Worm (Caenorhabditis elegans) whole organism, L4 larva: ENCODE results near the gene act-1.

Experiments
- F10B5.3 ChIP-seq: sonication (generic microtip); optimal IDR thresholded peaks from 2 replicates; lab custom pipeline; 2016; ENCODE audit warnings: mild to moderate bottlenecking, missing genetic modification characterization, missing compliant biosample characterization
- F44E2.7 ChIP-seq: fragments of 200-800 bp; sonication (Bioruptor generic); IDR thresholded peaks from 2 replicates; pipeline ENCODE4 v2.1.2; 2022; ENCODE audit warnings: missing genetic modification characterization, missing compliant biosample characterization
- R02D3.7 ChIP-seq: fragments of 150-350 bp; sonication (generic microtip); optimal IDR thresholded peaks from 3 replicates; lab custom pipeline; 2014; ENCODE audit warnings: missing biosample characterization, missing genetic modification characterization
- Y48G9A.11 ChIP-seq: fragments of 200-800 bp; sonication (Bioruptor generic); IDR thresholded peaks from 2 replicates; pipeline ENCODE4 v1.3.6; 2022; ENCODE audit warnings: missing genetic modification reagents, missing genetic modification characterization, missing compliant biosample characterization
- Y5F2A.4 ChIP-seq: fragments of 200-800 bp; sonication (Bioruptor generic); optimal IDR thresholded peaks from 2 replicates; lab custom pipeline; 2018; ENCODE audit warnings: mild to moderate bottlenecking, missing genetic modification characterization, missing compliant biosample characterization
- Y75B8A.6 ChIP-seq: fragments of 200-800 bp; sonication (Bioruptor generic); IDR thresholded peaks from 2 replicates; pipeline ENCODE4 v1.3.6; 2022; ENCODE audit warnings: missing genetic modification reagents, missing genetic modification characterization, missing compliant biosample characterization
- aha-1 ChIP-seq: fragments of 150-350 bp; peaks from one replicate; lab custom pipeline; 2014; ENCODE audit warnings: missing biosample characterization, missing genetic modification characterization
- ama-1 ChIP-seq: fragments of 150-350 bp; optimal IDR thresholded peaks from 2 replicates; lab custom pipeline; 2014; ENCODE audit warnings: inconsistent platforms, mixed read lengths
- arid-1 ChIP-seq: fragments of 200-800 bp; sonication (Bioruptor generic); conservative IDR thresholded peaks from 2 replicates; pipeline ENCODE4 v1.3.6; 2022; ENCODE audit warnings: missing genetic modification reagents, missing genetic modification characterization, missing compliant biosample characterization
- ceh-20 ChIP-seq: fragments of 200-800 bp; sonication (Bioruptor generic); IDR thresholded peaks from 2 replicates; pipeline ENCODE4 v1.3.6; 2022; ENCODE audit warnings: missing genetic modification reagents, missing genetic modification characterization, missing compliant biosample characterization
- ceh-32 ChIP-seq: sonication (generic microtip); optimal IDR thresholded peaks from 2 replicates; lab custom pipeline; 2016; ENCODE audit warnings: mild to moderate bottlenecking, missing genetic modification characterization, missing compliant biosample characterization; ENCODE audit not compliant: poor library complexity
- cey-2 ChIP-seq: sonication (generic microtip); optimal IDR thresholded peaks from 3 replicates; lab custom pipeline; 2017; ENCODE audit warnings: missing genetic modification characterization, mild to moderate bottlenecking, missing compliant biosample characterization, antibody characterized with exemption, borderline replicate concordance; ENCODE audit not compliant: insufficient read depth
- ctbp-1 ChIP-seq: fragments of 200-800 bp; sonication (Bioruptor generic); IDR thresholded peaks from 2 replicates; pipeline ENCODE4 v1.3.6; 2022; ENCODE audit warnings: missing genetic modification reagents, missing genetic modification characterization, missing compliant biosample characterization
- daf-16 ChIP-seq, 3 experiments: sonication (generic microtip); optimal IDR thresholded peaks; 2 replicates each; lab custom pipeline; 2016 to 2017; ENCODE audit warnings: missing genetic modification characterization in 3 of 3, missing genetic modification reagents in 3 of 3, mild to moderate bottlenecking in 2 of 3, missing compliant biosample characterization in 2 of 3, missing biosample characterization in 1 of 3, moderate library complexity in 1 of 3
- dmd-6 ChIP-seq: fragments of 200-800 bp; sonication (Bioruptor generic); IDR thresholded peaks from 2 replicates; pipeline ENCODE4 v1.3.6; 2022; ENCODE audit warnings: missing genetic modification reagents, missing genetic modification characterization, missing compliant biosample characterization
- dpl-1 ChIP-seq: fragments of 150-350 bp; optimal IDR thresholded peaks from 2 replicates; lab custom pipeline; 2014; ENCODE audit warnings: missing biosample characterization, missing genetic modification reagents, missing genetic modification characterization
- dve-1 ChIP-seq: sonication (generic microtip); optimal IDR thresholded peaks from 2 replicates; lab custom pipeline; 2017; ENCODE audit warnings: antibody characterized with exemption, mild to moderate bottlenecking, missing genetic modification characterization, missing compliant biosample characterization; ENCODE audit not compliant: insufficient read depth
- egl-27 ChIP-seq: sonication (generic microtip); optimal IDR thresholded peaks from 3 replicates; lab custom pipeline; 2017; ENCODE audit warnings: missing biosample characterization, missing genetic modification reagents, missing genetic modification characterization
- fkh-10 ChIP-seq: fragments of 150-350 bp; optimal IDR thresholded peaks from 2 replicates; lab custom pipeline; 2014; ENCODE audit warnings: missing biosample characterization, missing genetic modification reagents, missing genetic modification characterization
- hlh-11 ChIP-seq: fragments of 200-800 bp; sonication (Bioruptor generic); optimal IDR thresholded peaks from 2 replicates; lab custom pipeline; 2018; ENCODE audit warnings: mild to moderate bottlenecking, missing genetic modification characterization, missing compliant biosample characterization
- hlh-30 ChIP-seq: sonication (generic microtip); optimal IDR thresholded peaks from 2 replicates; lab custom pipeline; 2017; ENCODE audit warnings: antibody characterized with exemption, mild to moderate bottlenecking, missing genetic modification characterization, missing compliant biosample characterization; ENCODE audit not compliant: insufficient read depth
- hmg-1.1 ChIP-seq: fragments of 200-800 bp; sonication (Bioruptor generic); IDR thresholded peaks from 2 replicates; pipeline ENCODE4 v1.3.6; 2022; ENCODE audit warnings: missing genetic modification reagents, missing genetic modification characterization, missing compliant biosample characterization
- lin-29 ChIP-seq: fragments of 200-800 bp; sonication (Bioruptor generic); IDR thresholded peaks from 2 replicates; pipeline ENCODE4 v1.3.6; 2022; ENCODE audit warnings: missing genetic modification reagents, missing genetic modification characterization, missing compliant biosample characterization
- lin-38 ChIP-seq: fragments of 200-800 bp; sonication (Bioruptor generic); IDR thresholded peaks from 2 replicates; pipeline ENCODE4 v1.3.6; 2022; ENCODE audit warnings: missing genetic modification reagents, missing genetic modification characterization, missing compliant biosample characterization
- lsy-2 ChIP-seq, 2 experiments: fragments of 150-350 bp in 1 of 2; sonication (generic microtip) in 1 of 2; optimal IDR thresholded peaks; 2 replicates each; lab custom pipeline; 2014 to 2017; ENCODE audit warnings: missing biosample characterization in 2 of 2, missing genetic modification characterization in 2 of 2
- madf-9 ChIP-seq: fragments of 200-800 bp; sonication (Bioruptor generic); conservative IDR thresholded peaks from 2 replicates; pipeline ENCODE4 v1.3.6; 2022; ENCODE audit warnings: missing genetic modification reagents, missing genetic modification characterization, missing compliant biosample characterization
- nhr-11 ChIP-seq: fragments of 150-350 bp; optimal IDR thresholded peaks from 2 replicates; lab custom pipeline; 2014; ENCODE audit warnings: missing biosample characterization, missing genetic modification characterization
- nhr-28 ChIP-seq: fragments of 150-350 bp; optimal IDR thresholded peaks from 2 replicates; lab custom pipeline; 2014; ENCODE audit warnings: missing biosample characterization, missing genetic modification characterization
- nhr-6 ChIP-seq: fragments of 150-350 bp; optimal IDR thresholded peaks from 2 replicates; lab custom pipeline; 2014; ENCODE audit warnings: missing biosample characterization, missing genetic modification characterization
- nhr-77 ChIP-seq: fragments of 150-350 bp; optimal IDR thresholded peaks from 2 replicates; lab custom pipeline; 2014; ENCODE audit warnings: missing biosample characterization, missing genetic modification characterization
- pqm-1 ChIP-seq: sonication (generic microtip); optimal IDR thresholded peaks from 2 replicates; lab custom pipeline; 2017; ENCODE audit warnings: missing biosample characterization, missing genetic modification characterization
- rbr-2 ChIP-seq: sonication (generic microtip); optimal IDR thresholded peaks from 2 replicates; lab custom pipeline; 2016; ENCODE audit warnings: missing genotype, missing genetic modification characterization, missing compliant biosample characterization
- set-16 ChIP-seq: fragments of 200-800 bp; sonication (Bioruptor generic); IDR thresholded peaks from 2 replicates; pipeline ENCODE4 v1.3.6; 2022; ENCODE audit warnings: missing genetic modification reagents, missing genetic modification characterization, missing compliant biosample characterization
- snpc-4 ChIP-seq: fragments of 150-350 bp; optimal IDR thresholded peaks from 2 replicates; lab custom pipeline; 2014; ENCODE audit warnings: missing biosample characterization, missing genetic modification characterization
- tra-1 ChIP-seq: fragments of 200-800 bp; sonication (Bioruptor generic); IDR thresholded peaks from 2 replicates; pipeline ENCODE4 v1.3.6; 2022; ENCODE audit warnings: missing genetic modification reagents, missing genetic modification characterization, missing compliant biosample characterization
- unc-62 ChIP-seq, 3 experiments: fragments of 150-350 bp in 1 of 3; sonication (generic microtip); optimal IDR thresholded peaks in 2 of 3; peaks in 1 of 3; 1 replicate in 1 of 3; 2 replicates in 2 of 3; lab custom pipeline; 2014 to 2017; ENCODE audit warnings: missing biosample characterization in 3 of 3, missing genetic modification characterization in 3 of 3, missing genetic modification reagents in 3 of 3, missing genotype in 1 of 3
- vab-7 ChIP-seq: fragments of 200-800 bp; sonication (Bioruptor generic); IDR thresholded peaks from 2 replicates; pipeline ENCODE4 v1.3.6; 2022; ENCODE audit warnings: missing genetic modification reagents, missing genetic modification characterization, missing compliant biosample characterization
- zag-1 ChIP-seq: fragments of 150-350 bp; optimal IDR thresholded peaks from 2 replicates; lab custom pipeline; 2014; ENCODE audit warnings: missing biosample characterization, missing genetic modification characterization
- zip-2 ChIP-seq: fragments of 150-350 bp; optimal IDR thresholded peaks from 2 replicates; lab custom pipeline; 2014; ENCODE audit warnings: missing biosample characterization, missing genetic modification characterization
- ztf-7 ChIP-seq: fragments of 150-350 bp; optimal IDR thresholded peaks from 2 replicates; lab custom pipeline; 2014; ENCODE audit warnings: missing biosample characterization, missing genetic modification characterization

act-1 gene

DNA sequence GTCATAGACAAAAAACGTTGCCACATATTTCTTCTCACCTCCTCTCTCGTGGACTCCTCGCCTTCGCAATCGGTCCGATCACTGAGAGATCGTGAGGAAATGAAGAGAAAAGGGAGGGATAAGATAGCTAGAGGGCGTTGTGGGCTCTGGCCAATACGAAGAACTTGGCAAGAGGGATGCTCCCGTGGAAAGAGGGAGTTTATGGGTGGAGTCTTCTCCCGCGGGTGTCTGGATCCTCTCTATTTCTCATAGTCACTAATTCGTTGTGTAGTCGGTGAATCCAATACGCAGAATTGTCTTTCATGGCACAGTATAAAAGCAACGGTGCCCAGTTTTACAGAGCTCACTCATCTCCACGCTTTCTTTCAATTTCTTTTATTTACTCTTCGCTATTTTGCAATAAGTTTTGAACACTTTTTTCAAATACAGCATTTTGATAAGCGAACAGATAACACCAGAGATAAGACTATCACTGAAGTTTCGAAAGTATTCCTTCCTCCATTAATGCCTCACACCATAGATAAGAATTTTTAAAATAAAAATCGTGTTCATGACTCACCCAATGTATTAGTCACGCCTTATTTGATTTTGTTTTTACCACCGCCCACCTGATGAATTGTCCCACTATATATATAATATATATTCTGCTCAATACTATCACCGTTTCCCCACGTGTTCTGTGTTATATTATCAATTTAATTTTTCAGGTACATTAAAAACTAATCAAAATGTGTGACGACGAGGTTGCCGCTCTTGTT is at the start of gene act-1:
Gene act-1 (plus strand): TSS at position 708 of the 758 bp plus-strand sequence.
- TF ChIP-seq nhr-11 (tag; lab: Kevin White, UChicago) (peak; percentile 73), rbr-2 (tag; lab: Kevin White, UChicago) (no peak), snpc-4 (no peak), set-16 (GFP tag; lab: Robert Waterston, UW) (0 out of 2 replicates have a peak, but pooled peaks have one; percentile 13), arid-1 (GFP tag; lab: Robert Waterston, UW) (0 out of 2 replicates have a peak, but pooled peaks have one; percentile 4), Y48G9A.11 (GFP tag; lab: Robert Waterston, UW) (no peak), F10B5.3 (tag; lab: Kevin White, UChicago) (no peak), dmd-6 (GFP tag; lab: Robert Waterston, UW) (0 out of 2 replicates have a peak, but pooled peaks have one; percentile 41), ama-1 (lab: Kevin White, UChicago) (peak; percentile 5), dve-1 (tag; lab: Kevin White, UChicago) (peak; percentile 26), hlh-30 (tag; lab: Kevin White, UChicago) (no peak), nhr-28 (tag; lab: Kevin White, UChicago) (peak; percentile 66), daf-16 (GFP tag; optimal IDR thresholded peaks at IDR 0.05; lab: Kevin White, UChicago) (peak in 1 of 2 experiments; percentile 95), daf-16 (tag; optimal IDR thresholded peaks at IDR 0.05; lab: Kevin White, UChicago) (no peak), madf-9 (GFP tag; lab: Robert Waterston, UW) (no peak), hlh-11 (tag; lab: Kevin White, UChicago) (peak; percentile 34), Y5F2A.4 (GFP tag; lab: Kevin White, UChicago) (no peak), ctbp-1 (GFP tag; lab: Robert Waterston, UW) (0 out of 2 replicates have a peak, but pooled peaks have one; percentile 61), nhr-77 (peak; percentile 6), hmg-1.1 (0 out of 2 replicates have a peak, but pooled peaks have one; percentile 33), nhr-6 (tag; lab: Kevin White, UChicago) (no peak), pqm-1 (tag; lab: Kevin White, UChicago) (peak; percentile 95), unc-62 (GFP tag; optimal IDR thresholded peaks at IDR 0.05 in 1 of 2; lab: Kevin White, UChicago) (peak in 1 of 2 experiments; percentile 54), unc-62 (tag; optimal IDR thresholded peaks at IDR 0.05; lab: Kevin White, UChicago) (no peak), lin-29 (GFP tag; lab: Robert Waterston, UW) (no peak)

ce11 chrV:11033241-11033640 is 47.6 kb upstream of the act-1 start:
- TF ChIP-seq dpl-1 (GFP tag; lab: Kevin White, UChicago) = no peak
- no peak for TF ChIP-seq F10B5.3 (tag; lab: Kevin White, UChicago)
- TF ChIP-seq vab-7 (GFP tag; lab: Robert Waterston, UW) = no peak
- TF ChIP-seq lsy-2 (tag; optimal IDR thresholded peaks at IDR 0.05; lab: Kevin White, UChicago) = no peak
- no peak for TF ChIP-seq cey-2 (tag; lab: Kevin White, UChicago)
- no peak for TF ChIP-seq R02D3.7 (tag; lab: Kevin White, UChicago)
- TF ChIP-seq Y75B8A.6 = no peak
- TF ChIP-seq ceh-32 (tag; lab: Kevin White, UChicago) = no peak
- TF ChIP-seq aha-1 (tag; lab: Kevin White, UChicago) = peak; percentile 72
- TF ChIP-seq madf-9 (GFP tag; lab: Robert Waterston, UW) = no peak
- TF ChIP-seq zip-2 (tag; lab: Kevin White, UChicago) = no peak
- TF ChIP-seq fkh-10 (GFP tag; lab: Kevin White, UChicago) = peak; percentile 11

DNA sequence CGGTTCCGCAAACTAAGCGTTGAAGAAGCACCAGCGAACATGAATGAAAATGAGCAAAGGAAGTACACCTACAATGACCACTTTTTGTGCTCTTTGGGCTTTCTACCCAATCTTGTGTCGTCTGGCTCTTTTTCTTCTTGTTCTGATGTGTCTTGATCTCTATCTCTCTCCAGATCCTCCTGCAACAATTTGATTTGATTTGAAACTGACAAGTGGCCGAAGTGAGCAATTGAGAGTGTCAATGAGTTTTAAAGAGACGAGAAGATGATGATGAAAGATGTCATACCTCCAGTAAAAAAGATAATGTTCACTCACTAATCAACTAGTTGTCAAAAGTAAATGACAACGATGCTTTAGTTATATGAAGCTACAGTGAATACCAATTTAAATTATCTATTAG is 46.1 kb upstream of the act-1 start, which contains the start of gene pptr-2:
Gene pptr-2 (minus strand): TSS at position 184 of the 400 bp plus-strand sequence.
- TF ChIP-seq unc-62 (GFP tag; optimal IDR thresholded peaks at IDR 0.05 in 1 of 2; lab: Kevin White, UChicago) = peak in 1 of 2 experiments; percentile 74
- TF ChIP-seq unc-62 (tag; optimal IDR thresholded peaks at IDR 0.05; lab: Kevin White, UChicago) = no peak
- TF ChIP-seq ceh-20 = 0 out of 2 replicates have a peak, but pooled peaks have one; percentile 39
- TF ChIP-seq lin-38 (GFP tag; lab: Robert Waterston, UW) = no peak
- no peak for TF ChIP-seq ztf-7 (tag; lab: Kevin White, UChicago)
- TF ChIP-seq F44E2.7 = no peak
- TF ChIP-seq tra-1 = no peak
- TF ChIP-seq fkh-10 (GFP tag; lab: Kevin White, UChicago) = no peak
- TF ChIP-seq zag-1 (tag; lab: Kevin White, UChicago) = no peak
- TF ChIP-seq nhr-28 (tag; lab: Kevin White, UChicago) = no peak
- peak; percentile 58 for TF ChIP-seq nhr-11 (tag; lab: Kevin White, UChicago)
- TF ChIP-seq egl-27 (tag; lab: Kevin White, UChicago) = no peak
